Worm (Caenorhabditis elegans) whole organism, midembryonic: ENCODE data around the gene srg-32.

Experiments
- ref-1 ChIP-seq: fragments of 200-800 bp; sonication (Bioruptor generic); conservative IDR thresholded peaks from 2 replicates; pipeline ENCODE4 v1.3.6; 2022; ENCODE audit warnings: missing genetic modification reagents, missing genetic modification characterization, missing compliant biosample characterization
- tab-1 ChIP-seq: fragments of 200-800 bp; sonication (Bioruptor generic); IDR thresholded peaks from 2 replicates; pipeline ENCODE4 v1.3.6; 2022; ENCODE audit warnings: missing genetic modification characterization, missing compliant biosample characterization
- ztf-23 ChIP-seq: fragments of 200-800 bp; sonication (Bioruptor generic); IDR thresholded peaks from 2 replicates; pipeline ENCODE4 v1.3.6; 2022; ENCODE audit warnings: missing genetic modification reagents, missing genetic modification characterization, missing compliant biosample characterization

DNA sequence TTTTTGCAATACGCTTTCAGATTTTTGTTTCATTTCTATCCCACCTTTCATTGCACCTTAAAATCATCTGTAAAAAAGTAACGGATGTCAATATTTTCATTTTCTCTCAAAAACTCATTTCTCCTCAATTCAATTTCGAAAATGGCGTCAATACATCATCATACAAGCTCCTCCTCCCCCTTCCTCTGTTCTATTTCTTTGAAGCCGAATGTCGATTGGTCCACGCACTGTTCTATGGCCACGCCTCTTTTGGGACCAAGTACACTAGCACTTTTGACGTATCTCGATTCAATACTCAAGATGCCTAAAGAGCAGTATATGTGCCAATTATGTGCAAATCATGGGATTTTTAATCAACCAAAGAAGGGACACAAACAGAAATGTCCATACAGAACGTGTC, 44.2 kb upstream of the srg-32 start, which contains the start of gene mab-23:
- TF ChIP-seq ztf-23 (GFP tag; lab: Robert Waterston, UW), result no peak
- TF ChIP-seq ref-1 (GFP tag; lab: Robert Waterston, UW), result no peak
- no peak for TF ChIP-seq tab-1 (GFP tag; lab: Robert Waterston, UW)
